Fruit fly (Drosophila melanogaster) whole organism, embryonic: ENCODE measurements around the gene ecd.
A peak's percentile ranks its signal among the peaks of the same experiment; 100 is the strongest.

ENCODE experiments used
- Antp ChIP-seq: fragments of 200-800 bp; sonication (Bioruptor generic); optimal IDR thresholded peaks from 3 replicates; lab custom pipeline; 2016; ENCODE audit warnings: missing biosample characterization, missing genetic modification characterization
- Awh ChIP-seq: fragments of 200-800 bp; sonication (Bioruptor generic); IDR thresholded peaks from 2 replicates; pipeline ENCODE4, ENCODE4 v1.3.6; 2022; ENCODE audit warnings: missing biosample characterization, missing genetic modification characterization
- BtbVII ChIP-seq: fragments of 200-800 bp; sonication (Bioruptor generic); optimal IDR thresholded peaks from 3 replicates; lab custom pipeline; 2017; ENCODE audit warnings: missing biosample characterization, mild to moderate bottlenecking, missing genetic modification characterization
- C15 ChIP-seq: fragments of 200-800 bp; sonication (Bioruptor generic); IDR thresholded peaks from 3 replicates; pipeline ENCODE4 v1.3.6; 2022; ENCODE audit warnings: missing biosample characterization, missing genetic modification characterization
- CG11723 ChIP-seq: fragments of 200-800 bp; sonication (Bioruptor generic); optimal IDR thresholded peaks from 2 replicates; lab custom pipeline; 2017; ENCODE audit warnings: missing biosample characterization, mild to moderate bottlenecking, missing genetic modification characterization
- CG14014 ChIP-seq: fragments of 200-800 bp; sonication (Bioruptor generic); IDR thresholded peaks from 2 replicates; pipeline ENCODE4 v1.3.6; 2022; ENCODE audit warnings: missing biosample characterization, missing genetic modification characterization
- CG14667 ChIP-seq: fragments of 200-800 bp; sonication (Bioruptor generic); IDR thresholded peaks from 2 replicates; pipeline ENCODE4 v1.3.6; 2022; ENCODE audit warnings: missing biosample characterization, missing genetic modification characterization
- CG15011 ChIP-seq: fragments of 200-800 bp; sonication (Bioruptor generic); optimal IDR thresholded peaks from 3 replicates; lab custom pipeline; 2018; ENCODE audit warnings: missing biosample characterization, mild to moderate bottlenecking, missing genetic modification characterization
- CG1529 ChIP-seq: fragments of 200-800 bp; sonication (Bioruptor generic); optimal IDR thresholded peaks from 3 replicates; lab custom pipeline; 2018; ENCODE audit warnings: missing biosample characterization, missing genetic modification characterization
- CG16815 ChIP-seq: fragments of 200-800 bp; sonication (Bioruptor generic); optimal IDR thresholded peaks from 3 replicates; lab custom pipeline; 2017; ENCODE audit warnings: missing biosample characterization, mild to moderate bottlenecking, missing genetic modification characterization
- CG1792 ChIP-seq: fragments of 200-800 bp; sonication (Bioruptor generic); optimal IDR thresholded peaks from 2 replicates; lab custom pipeline; 2016; ENCODE audit warnings: missing biosample characterization, missing genetic modification characterization
- CG2199 ChIP-seq: fragments of 200-800 bp; sonication (Bioruptor generic); IDR thresholded peaks from 3 replicates; pipeline ENCODE4 v1.3.6; 2022; ENCODE audit warnings: missing biosample characterization, missing genetic modification characterization
- CG2889 ChIP-seq: fragments of 200-800 bp; sonication (Bioruptor generic); IDR thresholded peaks from 3 replicates; pipeline ENCODE4 v1.3.6; 2022; ENCODE audit warnings: missing biosample characterization, missing genetic modification characterization
- CG30431 ChIP-seq: fragments of 200-800 bp; sonication (Bioruptor generic); optimal IDR thresholded peaks from 2 replicates; lab custom pipeline; 2017; ENCODE audit warnings: missing biosample characterization, missing genetic modification characterization
- CG31224 ChIP-seq: fragments of 200-800 bp; sonication (Bioruptor generic); IDR thresholded peaks from 2 replicates; pipeline ENCODE4 v1.3.6; 2022; ENCODE audit warnings: missing biosample characterization, missing genetic modification characterization
- CG4360 ChIP-seq: fragments of 200-800 bp; sonication (Bioruptor generic); IDR thresholded peaks from 2 replicates; pipeline ENCODE4 v1.3.6; 2022; ENCODE audit warnings: missing biosample characterization, missing genetic modification characterization
- CG43689 ChIP-seq: fragments of 200-800 bp; sonication (Bioruptor generic); IDR thresholded peaks from 2 replicates; pipeline ENCODE4 v1.3.6; 2022; ENCODE audit warnings: missing biosample characterization, missing genetic modification characterization
- CG5180 ChIP-seq: fragments of 200-800 bp; sonication (Bioruptor generic); optimal IDR thresholded peaks from 3 replicates; lab custom pipeline; 2017; ENCODE audit warnings: missing biosample characterization, missing genetic modification characterization, mild to moderate bottlenecking, moderate library complexity, missing genetic modification reagents
- CG7271 ChIP-seq: fragments of 200-800 bp; sonication (Bioruptor generic); optimal IDR thresholded peaks from 2 replicates; lab custom pipeline; 2018; ENCODE audit warnings: missing biosample characterization, mild to moderate bottlenecking, missing genetic modification characterization, moderate library complexity
- CG7786 ChIP-seq: fragments of 200-800 bp; sonication (Bioruptor generic); optimal IDR thresholded peaks from 2 replicates; lab custom pipeline; 2016; ENCODE audit warnings: missing biosample characterization, missing genetic modification characterization
- CG8281 ChIP-seq: fragments of 200-800 bp; sonication (Bioruptor generic); optimal IDR thresholded peaks from 2 replicates; lab custom pipeline; 2018; ENCODE audit warnings: missing biosample characterization, mild to moderate bottlenecking, missing genetic modification characterization, moderate library complexity
- CG9876 ChIP-seq: fragments of 200-800 bp; sonication (Bioruptor generic); optimal IDR thresholded peaks from 2 replicates; lab custom pipeline; 2016; ENCODE audit warnings: missing biosample characterization, missing genetic modification characterization
- CG9932 ChIP-seq: fragments of 200-800 bp; sonication (Bioruptor generic); IDR thresholded peaks from 2 replicates; pipeline ENCODE4 v1.3.6; 2022; ENCODE audit warnings: missing biosample characterization, missing genetic modification characterization
- Deaf1 ChIP-seq: fragments of 200-800 bp; optimal IDR thresholded peaks from 3 replicates; lab custom pipeline; 2019; ENCODE audit warnings: missing biosample characterization, mild to moderate bottlenecking, missing genetic modification characterization, moderate library complexity
- Doc2 ChIP-seq: fragments of 200-800 bp; sonication (Bioruptor generic); IDR thresholded peaks from 2 replicates; pipeline ENCODE4 v1.3.6; 2022; ENCODE audit warnings: missing biosample characterization, missing genetic modification characterization
- Ets97D ChIP-seq: fragments of 200-800 bp; sonication (Bioruptor generic); optimal IDR thresholded peaks from 3 replicates; lab custom pipeline; 2016; ENCODE audit warnings: missing biosample characterization, missing genetic modification characterization
- Mes4 ChIP-seq: fragments of 200-800 bp; sonication (Bioruptor generic); optimal IDR thresholded peaks from 2 replicates; lab custom pipeline; 2016; ENCODE audit warnings: missing biosample characterization, missing genetic modification characterization
- Mrtf ChIP-seq: fragments of 200-800 bp; sonication (Bioruptor generic); IDR thresholded peaks from 3 replicates; pipeline ENCODE4 v1.3.6; 2022; ENCODE audit warnings: missing biosample characterization, missing genetic modification characterization
- Opbp ChIP-seq: fragments of 200-800 bp; sonication (Bioruptor generic); IDR thresholded peaks from 3 replicates; pipeline ENCODE4 v1.3.6; 2022; ENCODE audit warnings: missing biosample characterization, missing genetic modification characterization; ENCODE audit not compliant: partially characterized antibody
- Sin3A ChIP-seq: fragments of >200 bp; optimal IDR thresholded peaks from 2 replicates; lab custom pipeline; 2018
- Trl ChIP-seq, 3 experiments: fragments of >200 bp in 2 of 3; fragments of 200-800 bp in 1 of 3; sonication (Bioruptor generic) in 1 of 3; optimal IDR thresholded peaks; 2 replicates in 1 of 3; 3 replicates in 2 of 3; lab custom pipeline; 2016 to 2017; ENCODE audit warnings: missing biosample characterization in 1 of 3, missing genetic modification characterization in 1 of 3
- abd-A ChIP-seq: fragments of 200-800 bp; sonication (Bioruptor generic); optimal IDR thresholded peaks from 3 replicates; lab custom pipeline; 2019; ENCODE audit warnings: missing biosample characterization, mild to moderate bottlenecking, missing genetic modification characterization, moderate library complexity
- ap ChIP-seq: fragments of 200-800 bp; sonication (Bioruptor generic); IDR thresholded peaks from 2 replicates; pipeline ENCODE4 v1.3.6; 2022; ENCODE audit warnings: missing biosample characterization, missing genetic modification characterization
- bbx ChIP-seq: fragments of 200-800 bp; sonication (Bioruptor generic); IDR thresholded peaks from 2 replicates; pipeline ENCODE4 v1.3.6; 2022; ENCODE audit warnings: missing biosample characterization, missing genetic modification characterization; ENCODE audit not compliant: partially characterized antibody
- bcd ChIP-seq: fragments of 200-800 bp; sonication (Bioruptor generic); optimal IDR thresholded peaks from 2 replicates; lab custom pipeline; 2017; ENCODE audit warnings: missing biosample characterization, mild to moderate bottlenecking, missing genetic modification characterization
- chn ChIP-seq: fragments of 200-800 bp; sonication (Bioruptor generic); optimal IDR thresholded peaks from 2 replicates; lab custom pipeline; 2016; ENCODE audit warnings: missing biosample characterization, missing genetic modification characterization
- da ChIP-seq: fragments of 200-800 bp; sonication (Bioruptor generic); optimal IDR thresholded peaks from 2 replicates; lab custom pipeline; 2016; ENCODE audit warnings: missing biosample characterization, missing genetic modification characterization
- dmrt11E ChIP-seq: fragments of 200-800 bp; sonication (Bioruptor generic); optimal IDR thresholded peaks from 3 replicates; lab custom pipeline; 2018; ENCODE audit warnings: missing biosample characterization, mild to moderate bottlenecking, missing genetic modification characterization, moderate library complexity
- dpn ChIP-seq, 2 experiments: fragments of 200-800 bp; sonication (Bioruptor generic); optimal IDR thresholded peaks; 3 replicates each; lab custom pipeline; 2016; ENCODE audit warnings: missing biosample characterization in 2 of 2, missing genetic modification characterization in 2 of 2
- eyg ChIP-seq: fragments of 200-800 bp; sonication (Bioruptor generic); optimal IDR thresholded peaks from 3 replicates; lab custom pipeline; 2016; ENCODE audit warnings: missing biosample characterization, missing genetic modification characterization
- fd102C ChIP-seq: fragments of 200-800 bp; sonication (Bioruptor generic); optimal IDR thresholded peaks from 2 replicates; lab custom pipeline; 2018; ENCODE audit warnings: missing biosample characterization, mild to moderate bottlenecking, missing genetic modification characterization, moderate library complexity
- gce ChIP-seq: fragments of 200-800 bp; sonication (Bioruptor generic); IDR thresholded peaks from 3 replicates; pipeline ENCODE4 v1.3.6; 2022; ENCODE audit warnings: missing biosample characterization, missing genetic modification characterization
- gfzf ChIP-seq: fragments of 200-800 bp; sonication (Bioruptor generic); optimal IDR thresholded peaks from 2 replicates; lab custom pipeline; 2016; ENCODE audit warnings: missing biosample characterization, mild to moderate bottlenecking, missing genetic modification characterization, moderate library complexity
- inv ChIP-seq: fragments of 200-800 bp; sonication (Bioruptor generic); IDR thresholded peaks from 2 replicates; pipeline ENCODE4 v1.3.6; 2022; ENCODE audit warnings: missing biosample characterization, missing genetic modification characterization; ENCODE audit not compliant: partially characterized antibody
- nom ChIP-seq: fragments of 200-800 bp; sonication (Bioruptor generic); optimal IDR thresholded peaks from 2 replicates; lab custom pipeline; 2017; ENCODE audit warnings: missing biosample characterization, missing genetic modification characterization, mild to moderate bottlenecking, moderate library complexity, missing genetic modification reagents
- org-1 ChIP-seq: fragments of 200-800 bp; sonication (Bioruptor generic); optimal IDR thresholded peaks from 2 replicates; lab custom pipeline; 2017; ENCODE audit warnings: missing biosample characterization, missing genetic modification characterization
- pnt ChIP-seq: fragments of 200-800 bp; sonication (Bioruptor generic); optimal IDR thresholded peaks from 3 replicates; lab custom pipeline; 2016; ENCODE audit warnings: missing biosample characterization, missing genetic modification characterization
- slou ChIP-seq: fragments of 200-800 bp; sonication (Bioruptor generic); optimal IDR thresholded peaks from 3 replicates; lab custom pipeline; 2016; ENCODE audit warnings: missing biosample characterization, missing genetic modification characterization
- tll ChIP-seq, 2 experiments: fragments of 200-800 bp in 1 of 2; fragments of >200 bp in 1 of 2; sonication (Bioruptor generic) in 1 of 2; optimal IDR thresholded peaks; 2 replicates each; lab custom pipeline; 2017 to 2019; ENCODE audit warnings: missing biosample characterization in 2 of 2, missing genetic modification characterization in 2 of 2, mild to moderate bottlenecking in 1 of 2, moderate library complexity in 1 of 2
- wek ChIP-seq: fragments of 200-800 bp; sonication (Bioruptor generic); optimal IDR thresholded peaks from 3 replicates; lab custom pipeline; 2018; ENCODE audit warnings: missing biosample characterization, mild to moderate bottlenecking, missing genetic modification characterization, moderate library complexity
- z ChIP-seq: fragments of 200-800 bp; sonication (Bioruptor generic); IDR thresholded peaks from 3 replicates; pipeline ENCODE4 v1.3.6; 2022; ENCODE audit warnings: missing biosample characterization, missing genetic modification characterization

The ecd gene

DNA sequence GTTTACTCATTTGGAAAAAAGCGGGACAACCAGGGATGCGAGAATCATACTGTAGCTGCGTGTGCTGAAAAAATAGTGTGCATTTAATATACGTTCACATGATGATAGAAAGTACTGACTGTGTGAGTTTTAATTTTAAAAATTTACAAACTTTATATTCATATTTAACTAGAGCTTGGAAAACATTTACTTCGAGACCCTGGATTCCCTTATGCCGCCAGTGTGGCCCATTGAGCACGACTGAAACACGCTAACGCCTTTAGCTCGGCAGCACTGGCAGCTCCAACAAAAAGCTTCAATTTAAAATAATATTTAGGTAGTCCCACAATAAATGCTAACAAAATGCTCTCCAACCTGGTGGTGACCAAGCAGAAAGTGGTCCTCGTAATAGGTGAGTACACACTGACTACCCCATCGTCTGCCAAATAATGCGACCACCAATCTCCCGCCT lies 8.2 kb downstream of the ecd start, which contains the start of the genes CG1275 and Elp5 (continued):
- TF ChIP-seq Antp (GFP tag; lab: Kevin White, UChicago) (peak; percentile 96), CG16815 (peak; percentile 96), CG9932 (peak; percentile 99), ap (GFP tag; lab: Robert Waterston, UW) (peak; percentile 99), CG31224 (GFP tag; lab: Robert Waterston, UW) (peak; percentile 98), dpn (GFP tag; optimal IDR thresholded peaks at IDR 0.05; lab: Kevin White, UChicago) (peak; percentile 97 to 98), Deaf1 (tag; lab: Kevin White, UChicago) (peak; percentile 81), bcd (peak; percentile 98), Ets97D (GFP tag; lab: Kevin White, UChicago) (peak; percentile 95), slou (peak; percentile 97), Sin3A (lab: Kevin White, UChicago) (peak; percentile 39), CG15011 (GFP tag; lab: Kevin White, UChicago) (peak; percentile 91), Mrtf (GFP tag; lab: Robert Waterston, UW) (peak; percentile 100), inv (peak; percentile 24; the same call in 1 of the 2 replicates), CG9876 (GFP tag; lab: Kevin White, UChicago) (peak; percentile 88), CG7271 (tag; lab: Kevin White, UChicago) (peak; percentile 96), CG1529 (GFP tag; lab: Kevin White, UChicago) (peak; percentile 97), CG4360 (GFP tag; lab: Robert Waterston, UW) (peak; percentile 90), CG5180 (GFP tag; lab: Kevin White, UChicago) (peak; percentile 83), CG30431 (peak; percentile 97), fd102C (GFP tag; lab: Kevin White, UChicago) (peak; percentile 80), wek (GFP tag; lab: Kevin White, UChicago) (peak; percentile 94), BtbVII (peak; percentile 92), CG1792 (peak; percentile 88), CG43689 (GFP tag; lab: Robert Waterston, UW) (peak; percentile 98), CG14667 (peak; percentile 99), dmrt11E (tag; lab: Kevin White, UChicago) (peak; percentile 96), bbx (GFP tag; lab: Robert Waterston, UW) (no peak), CG2199 (GFP tag; lab: Robert Waterston, UW) (peak; percentile 100), chn (peak; percentile 98), org-1 (peak; percentile 95), CG14014 (GFP tag; lab: Robert Waterston, UW) (peak; percentile 100), CG8281 (peak; percentile 93), CG11723 (peak; percentile 96), CG7786 (GFP tag; lab: Kevin White, UChicago) (peak; percentile 97), z (GFP tag; lab: Robert Waterston, UW) (peak; percentile 86), Trl (optimal IDR thresholded peaks at IDR 0.05; lab: Kevin White, UChicago) (peak in 1 of 2 experiments; percentile 6), Trl (GFP tag; optimal IDR thresholded peaks at IDR 0.05; lab: Kevin White, UChicago) (peak; percentile 96), abd-A (tag; lab: Kevin White, UChicago) (no peak), Doc2 (GFP tag; lab: Robert Waterston, UW) (peak; percentile 98), Awh (GFP tag; lab: Robert Waterston, UW) (peak; percentile 100), Mes4 (GFP tag; lab: Kevin White, UChicago) (peak; percentile 94), C15 (GFP tag; lab: Robert Waterston, UW) (peak; percentile 99), Opbp (GFP tag; lab: Robert Waterston, UW) (no peak), nom (peak; percentile 93), CG2889 (GFP tag; lab: Robert Waterston, UW) (peak; percentile 99), da (GFP tag; lab: Kevin White, UChicago) (peak; percentile 90), tll (GFP tag; optimal IDR thresholded peaks at IDR 0.05; lab: Kevin White, UChicago) (peak in 1 of 2 experiments; percentile 31), eyg (peak; percentile 94), gce (GFP tag; lab: Robert Waterston, UW) (peak; percentile 99), gfzf (GFP tag; lab: Kevin White, UChicago) (peak; percentile 74), pnt (GFP tag; lab: Kevin White, UChicago) (peak; percentile 97)
